Worm (Caenorhabditis elegans): Measurements from ENCODE around the gene nfx-1.
A peak's percentile ranks its signal among the peaks of the same experiment; 100 is the strongest.

nfx-1 gene

ce11 chrIII:6361560-6361959 lies 13.6 kb upstream of the nfx-1 start:
- TF ChIP-seq ceh-14 (tag; optimal IDR thresholded peaks at IDR 0.05) (no peak), elt-2 (tag; optimal IDR thresholded peaks at IDR 0.05) (peak; percentile 91), elt-4 (tag; optimal IDR thresholded peaks at IDR 0.05) (no peak), fkh-10 (GFP tag; optimal IDR thresholded peaks at IDR 0.05) (no peak)

- no peak for TF ChIP-seq unc-86 (tag; optimal IDR thresholded peaks at IDR 0.05)
- TF ChIP-seq tbx-2 (tag; optimal IDR thresholded peaks at IDR 0.05): peak; percentile 5
- peak; percentile 57 for TF ChIP-seq ceh-18 (tag; optimal IDR thresholded peaks at IDR 0.05)
- TF ChIP-seq odd-2 (tag; optimal IDR thresholded peaks at IDR 0.05): no peak
- peak; percentile 27 for TF ChIP-seq rnt-1 (tag; optimal IDR thresholded peaks at IDR 0.05)
Measured at ce11 chrIII:6362323-6362922, 12.8 kb upstream of the nfx-1 start.

- TF ChIP-seq sdc-2 (tag; optimal IDR thresholded peaks at IDR 0.05) (no peak), ceh-18 (tag; optimal IDR thresholded peaks at IDR 0.05) (peak; percentile 21)
Measured at ce11 chrIII:6364395-6364794, 10.8 kb upstream of the nfx-1 start.

- peak; percentile 38 for TF ChIP-seq C08G9.2 (tag; optimal IDR thresholded peaks at IDR 0.05)
- TF ChIP-seq ama-1 (optimal IDR thresholded peaks at IDR 0.05): no peak
- TF ChIP-seq ceh-34 (tag; optimal IDR thresholded peaks at IDR 0.05): no peak
- TF ChIP-seq tbx-2 (tag; optimal IDR thresholded peaks at IDR 0.05): peak; percentile 51
- TF ChIP-seq syd-9 (tag; optimal IDR thresholded peaks at IDR 0.05): no peak
- no peak for TF ChIP-seq ztf-16 (tag; optimal IDR thresholded peaks at IDR 0.05)
- TF ChIP-seq nfya-1 (tag; optimal IDR thresholded peaks at IDR 0.05): no peak
- TF ChIP-seq ceh-24 (tag; optimal IDR thresholded peaks at IDR 0.05): no peak
- TF ChIP-seq F13H6.1 (tag; optimal IDR thresholded peaks at IDR 0.05): no peak
- no peak for TF ChIP-seq rnt-1 (tag; optimal IDR thresholded peaks at IDR 0.05)
- peak; percentile 10 for TF ChIP-seq ceh-2 (tag; optimal IDR thresholded peaks at IDR 0.05)
- TF ChIP-seq dmd-4 (tag; optimal IDR thresholded peaks at IDR 0.05; ENCODE audit: borderline replicate concordance): no peak
- TF ChIP-seq hlh-6 (tag; optimal IDR thresholded peaks at IDR 0.05): no peak
- no peak for TF ChIP-seq ceh-19 (GFP tag; optimal IDR thresholded peaks at IDR 0.05)
- TF ChIP-seq ref-2 (tag; optimal IDR thresholded peaks at IDR 0.05): no peak
- TF ChIP-seq mec-3 (tag; optimal IDR thresholded peaks at IDR 0.05; ENCODE audit: borderline replicate concordance): no peak
- TF ChIP-seq pag-3 (tag; optimal IDR thresholded peaks at IDR 0.05; ENCODE audit: borderline replicate concordance): no peak
- peak; percentile 51 for TF ChIP-seq ceh-31 (tag; optimal IDR thresholded peaks at IDR 0.05)
Measured at ce11 chrIII:6367712-6368111, 7.5 kb upstream of the nfx-1 start, which contains the start of the genes C56G2.15 and thoc-2. TSS of gene C56G2.15 (minus strand) at chrIII:6367899. TSS of gene thoc-2 (plus strand) at chrIII:6368042.

- no peak for TF ChIP-seq dmd-4 (tag; optimal IDR thresholded peaks at IDR 0.05; ENCODE audit: borderline replicate concordance)
- no peak for TF ChIP-seq ceh-9 (tag; optimal IDR thresholded peaks at IDR 0.05)
- TF ChIP-seq ttx-3 (tag; optimal IDR thresholded peaks at IDR 0.05): no peak
- no peak for TF ChIP-seq sox-2 (GFP tag; IDR thresholded peaks at IDR 0.05)
Measured at ce11 chrIII:6368524-6368923, 6.7 kb upstream of the nfx-1 start.

- no peak for TF ChIP-seq syd-9 (tag; optimal IDR thresholded peaks at IDR 0.05)
- peak; percentile 17 for TF ChIP-seq ama-1 (optimal IDR thresholded peaks at IDR 0.05)
Measured at ce11 chrIII:6373850-6374474, 1.2 kb upstream of the nfx-1 start.

- peak; percentile 25 for TF ChIP-seq hlh-30 (tag; optimal IDR thresholded peaks at IDR 0.05; ENCODE audit: insufficient read depth)
- no peak for TF ChIP-seq unc-42 (tag; optimal IDR thresholded peaks at IDR 0.05)
Measured at ce11 chrIII:6379129-6379528, 4.0 kb downstream of the nfx-1 start, which contains the start of gene C16A3.6. TSS of gene C16A3.6 (plus strand) at chrIII:6379212.

Data from whole organism, late embryonic.